Fruit fly (Drosophila melanogaster) whole organism, prepupa: ENCODE data around the gene CG17919.

Experiments
- CG11902 ChIP-seq: fragments of 200-800 bp; sonication (Bioruptor generic); optimal IDR thresholded peaks from 3 replicates; lab custom pipeline; 2016; ENCODE audit warnings: missing biosample characterization, missing genetic modification characterization
- CG32006 ChIP-seq: fragments of 200-800 bp; sonication (Bioruptor generic); optimal IDR thresholded peaks from 3 replicates; lab custom pipeline; 2017; ENCODE audit warnings: missing biosample characterization, mild to moderate bottlenecking, missing genetic modification characterization
- CG3919 ChIP-seq: fragments of 200-800 bp; sonication (Bioruptor generic); optimal IDR thresholded peaks from 3 replicates; lab custom pipeline; 2016; ENCODE audit warnings: missing biosample characterization, missing genetic modification characterization
- CG6854 ChIP-seq: fragments of 200-800 bp; sonication (Bioruptor generic); optimal IDR thresholded peaks from 2 replicates; lab custom pipeline; 2017; ENCODE audit warnings: missing biosample characterization, mild to moderate bottlenecking, missing genetic modification characterization
- Sox102F ChIP-seq: fragments of 200-800 bp; sonication (Bioruptor generic); optimal IDR thresholded peaks from 2 replicates; lab custom pipeline; 2016; ENCODE audit warnings: missing biosample characterization, mild to moderate bottlenecking, missing genetic modification characterization
- vri ChIP-seq: fragments of 200-800 bp; sonication (Bioruptor generic); optimal IDR thresholded peaks from 3 replicates; lab custom pipeline; 2016; ENCODE audit warnings: missing biosample characterization, mild to moderate bottlenecking, missing genetic modification characterization

DNA sequence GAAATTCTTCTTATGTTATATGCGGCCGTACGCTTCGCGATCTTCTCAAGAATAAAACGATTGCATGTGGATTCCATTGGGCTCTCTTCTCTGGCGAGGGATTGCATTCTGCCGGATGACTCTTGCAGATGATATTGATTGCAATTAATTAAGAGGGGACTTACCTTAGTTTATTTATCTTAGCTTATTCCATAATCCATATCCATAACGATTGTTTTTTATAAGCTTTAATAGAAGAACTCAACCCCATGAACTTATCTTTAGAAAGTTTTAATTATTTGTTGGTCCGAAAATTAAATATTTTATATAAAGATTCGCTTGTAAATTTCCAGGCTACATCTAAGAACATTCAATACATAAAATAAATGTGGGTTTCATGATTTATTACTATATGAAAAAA is 32.1 kb downstream of the CG17919 start, which contains the start of gene CRAT:
- TF ChIP-seq Sox102F (GFP tag; lab: Kevin White, UChicago) (no peak), CG3919 (GFP tag; lab: Kevin White, UChicago) (no peak), CG6854 (GFP tag; lab: Kevin White, UChicago) (no peak), CG32006 (GFP tag; lab: Kevin White, UChicago) (no peak), CG11902 (GFP tag; lab: Kevin White, UChicago) (no peak), vri (no peak)
